Worm (Caenorhabditis elegans) whole organism, L4/young adult: ENCODE data around the gene Y48E1B.3.

Source experiments
- W03F9.2 ChIP-seq: fragments of 150-350 bp; optimal IDR thresholded peaks from 2 replicates; lab custom pipeline; 2014; ENCODE audit warnings: missing biosample characterization, missing genetic modification characterization
- dao-5 ChIP-seq: sonication (generic microtip); optimal IDR thresholded peaks from 2 replicates; lab custom pipeline; 2016; ENCODE audit warnings: missing genotype, missing genetic modification characterization, moderate library complexity, missing compliant biosample characterization
- him-1 ChIP-seq: sonication (generic microtip); optimal IDR thresholded peaks from 2 replicates; lab custom pipeline; 2016; ENCODE audit warnings: missing genotype, missing genetic modification reagents, missing genetic modification characterization, missing compliant biosample characterization

The Y48E1B.3 gene

ce11 chrII:13505386-13505785, 62.4 kb downstream of the Y48E1B.3 start:
- no peak for TF ChIP-seq W03F9.2 (tag; lab: Kevin White, UChicago)
- TF ChIP-seq him-1 (tag; lab: Kevin White, UChicago), result no peak
- no peak for TF ChIP-seq dao-5

ce11 chrII:13503653-13504052, 64.1 kb downstream of the Y48E1B.3 start, which contains the start of gene F54F11.1:
Gene F54F11.1, plus strand, starts transcription at chrII:13503953.
- TF ChIP-seq him-1 (tag; lab: Kevin White, UChicago) (no peak), dao-5 (no peak), W03F9.2 (tag; lab: Kevin White, UChicago) (no peak)

- TF ChIP-seq him-1 (tag; lab: Kevin White, UChicago), result no peak
- TF ChIP-seq dao-5, result no peak
- TF ChIP-seq W03F9.2 (tag; lab: Kevin White, UChicago), result no peak
Observed at ce11 chrII:13501575-13501974, 66.2 kb downstream of the Y48E1B.3 start, which contains the start of gene F45H10.5. Gene F45H10.5, plus strand, starts transcription at chrII:13501875.

ce11 chrII:13500582-13500981, 67.2 kb downstream of the Y48E1B.3 start:
- TF ChIP-seq W03F9.2 (tag; lab: Kevin White, UChicago) (no peak), dao-5 (no peak), him-1 (tag; lab: Kevin White, UChicago) (no peak)
